Fruit fly (Drosophila melanogaster) whole organism, embryonic: ENCODE data around the gene CG3632.

Experiments
- Ada2b ChIP-seq: fragments of 200-800 bp; sonication (Bioruptor generic); IDR thresholded peaks from 2 replicates; pipeline ENCODE4 v1.3.6; 2022; ENCODE audit warnings: missing biosample characterization, missing genetic modification characterization
- B-H1 ChIP-seq: fragments of 200-800 bp; sonication (Bioruptor generic); IDR thresholded peaks from 3 replicates; pipeline ENCODE4 v1.3.6; 2022; ENCODE audit warnings: missing biosample characterization, missing genetic modification characterization
- CG13894 ChIP-seq: fragments of 200-800 bp; sonication (Bioruptor generic); optimal IDR thresholded peaks from 3 replicates; lab custom pipeline; 2018; ENCODE audit warnings: missing biosample characterization, mild to moderate bottlenecking, missing genetic modification characterization, moderate library complexity
- CG17612 ChIP-seq: fragments of 200-800 bp; sonication (Bioruptor generic); IDR thresholded peaks from 2 replicates; pipeline ENCODE4 v1.3.6; 2022; ENCODE audit warnings: missing biosample characterization, missing genetic modification characterization
- CG18619 ChIP-seq: fragments of 200-800 bp; sonication (Bioruptor generic); optimal IDR thresholded peaks from 3 replicates; lab custom pipeline; 2017; ENCODE audit warnings: missing biosample characterization, mild to moderate bottlenecking, missing genetic modification characterization
- CG30403 ChIP-seq: fragments of 200-800 bp; sonication (Bioruptor generic); optimal IDR thresholded peaks from 3 replicates; lab custom pipeline; 2016; ENCODE audit warnings: missing biosample characterization, missing genetic modification characterization
- CG42726 ChIP-seq: fragments of 200-800 bp; sonication (Bioruptor generic); IDR thresholded peaks from 2 replicates; pipeline ENCODE4 v1.3.6; 2022; ENCODE audit warnings: missing biosample characterization, missing genetic modification characterization; ENCODE audit not compliant: partially characterized antibody
- CG4282 ChIP-seq: fragments of 200-800 bp; sonication (Bioruptor generic); optimal IDR thresholded peaks from 2 replicates; lab custom pipeline; 2016; ENCODE audit warnings: missing biosample characterization, missing genetic modification characterization
- CG4730 ChIP-seq: fragments of 200-800 bp; sonication (Bioruptor generic); IDR thresholded peaks from 2 replicates; pipeline ENCODE4 v1.3.6; 2022; ENCODE audit warnings: missing biosample characterization, missing genetic modification characterization
- CG7786 ChIP-seq: fragments of 200-800 bp; sonication (Bioruptor generic); optimal IDR thresholded peaks from 2 replicates; lab custom pipeline; 2016; ENCODE audit warnings: missing biosample characterization, missing genetic modification characterization
- CG8290 ChIP-seq, 3 experiments: fragments of 200-800 bp; sonication (Bioruptor generic); optimal IDR thresholded peaks; 2 replicates each; lab custom pipeline; 2016 to 2019; ENCODE audit warnings: missing biosample characterization in 3 of 3, missing genetic modification characterization in 3 of 3, mild to moderate bottlenecking in 2 of 3, moderate library complexity in 1 of 3
- CG8388 ChIP-seq: fragments of 200-800 bp; sonication (Bioruptor generic); optimal IDR thresholded peaks from 2 replicates; lab custom pipeline; 2019; ENCODE audit warnings: missing biosample characterization, mild to moderate bottlenecking, missing genetic modification characterization, moderate library complexity
- CG8924 ChIP-seq: fragments of 200-800 bp; optimal IDR thresholded peaks from 3 replicates; lab custom pipeline; 2019; ENCODE audit warnings: missing biosample characterization, mild to moderate bottlenecking, missing genetic modification characterization, moderate library complexity
- Chrac-16 ChIP-seq: fragments of 200-800 bp; sonication (Bioruptor generic); optimal IDR thresholded peaks from 3 replicates; lab custom pipeline; 2016; ENCODE audit warnings: missing biosample characterization, missing genetic modification characterization
- CoRest ChIP-seq: fragments of 200-800 bp; sonication (Bioruptor generic); optimal IDR thresholded peaks from 3 replicates; lab custom pipeline; 2018; ENCODE audit warnings: missing biosample characterization, mild to moderate bottlenecking, missing genetic modification characterization, moderate library complexity
- Dfd ChIP-seq, 2 experiments: fragments of >200 bp; optimal IDR thresholded peaks; 2 replicates each; lab custom pipeline; 2017; ENCODE audit warnings: missing biosample characterization in 2 of 2, missing genetic modification characterization in 2 of 2
- Doc2 ChIP-seq: fragments of 200-800 bp; sonication (Bioruptor generic); IDR thresholded peaks from 2 replicates; pipeline ENCODE4 v1.3.6; 2022; ENCODE audit warnings: missing biosample characterization, missing genetic modification characterization
- Doc3 ChIP-seq: fragments of 200-800 bp; sonication (Bioruptor generic); IDR thresholded peaks from 3 replicates; pipeline ENCODE4 v1.3.6; 2022; ENCODE audit warnings: missing biosample characterization, missing genetic modification characterization; ENCODE audit not compliant: partially characterized antibody
- Ets65A ChIP-seq: fragments of 200-800 bp; sonication (Bioruptor generic); peaks from one replicate; lab custom pipeline; 2016; ENCODE audit warnings: missing biosample characterization, missing genetic modification characterization
- Hey ChIP-seq: fragments of 200-800 bp; sonication (Bioruptor generic); optimal IDR thresholded peaks from 3 replicates; lab custom pipeline; 2018; ENCODE audit warnings: missing biosample characterization, mild to moderate bottlenecking, missing genetic modification characterization
- HmgZ ChIP-seq: fragments of 200-800 bp; sonication (Bioruptor generic); optimal IDR thresholded peaks from 2 replicates; lab custom pipeline; 2018; ENCODE audit warnings: missing biosample characterization, mild to moderate bottlenecking, missing genetic modification characterization
- Mad ChIP-seq: fragments of 200-800 bp; sonication (Bioruptor generic); optimal IDR thresholded peaks from 2 replicates; lab custom pipeline; 2016; ENCODE audit warnings: missing biosample characterization, missing genetic modification characterization
- Neu2 ChIP-seq: fragments of 200-800 bp; sonication (Bioruptor generic); optimal IDR thresholded peaks from 3 replicates; lab custom pipeline; 2016; ENCODE audit warnings: missing biosample characterization, missing genetic modification characterization, borderline replicate concordance
- Nf-YA ChIP-seq: fragments of 200-800 bp; sonication (Bioruptor generic); IDR thresholded peaks from 2 replicates; pipeline ENCODE4 v1.3.6; 2022; ENCODE audit warnings: missing biosample characterization, missing genetic modification characterization
- Taf1 ChIP-seq: fragments of 200-800 bp; sonication (Bioruptor generic); IDR thresholded peaks from 2 replicates; pipeline ENCODE4 v1.3.6; 2022; ENCODE audit warnings: missing biosample characterization, missing genetic modification characterization
- ap ChIP-seq: fragments of 200-800 bp; sonication (Bioruptor generic); IDR thresholded peaks from 2 replicates; pipeline ENCODE4 v1.3.6; 2022; ENCODE audit warnings: missing biosample characterization, missing genetic modification characterization
- cas ChIP-seq: fragments of 200-800 bp; sonication (Bioruptor generic); IDR thresholded peaks from 2 replicates; pipeline ENCODE4 v1.3.6; 2022; ENCODE audit warnings: missing biosample characterization, missing genetic modification characterization
- crp ChIP-seq, 2 experiments: fragments of 200-800 bp; sonication (Bioruptor generic); optimal IDR thresholded peaks; 2 replicates in 1 of 2; 3 replicates in 1 of 2; lab custom pipeline; 2017; ENCODE audit warnings: missing biosample characterization in 2 of 2, missing genetic modification characterization in 2 of 2, mild to moderate bottlenecking in 1 of 2, moderate library complexity in 1 of 2
- da ChIP-seq: fragments of 200-800 bp; sonication (Bioruptor generic); optimal IDR thresholded peaks from 2 replicates; lab custom pipeline; 2016; ENCODE audit warnings: missing biosample characterization, missing genetic modification characterization
- dysf ChIP-seq: fragments of 200-800 bp; sonication (Bioruptor generic); IDR thresholded peaks from 3 replicates; pipeline ENCODE4 v1.3.6; 2022; ENCODE audit warnings: missing biosample characterization, missing genetic modification characterization
- fd64A ChIP-seq: fragments of 200-800 bp; sonication (Bioruptor generic); optimal IDR thresholded peaks from 3 replicates; lab custom pipeline; 2018; ENCODE audit warnings: missing biosample characterization, mild to moderate bottlenecking, missing genetic modification characterization
- gcm2 ChIP-seq: fragments of 200-800 bp; sonication (Bioruptor generic); optimal IDR thresholded peaks from 2 replicates; lab custom pipeline; 2016; ENCODE audit warnings: missing biosample characterization, missing genetic modification characterization
- gem ChIP-seq: fragments of 200-800 bp; sonication (Bioruptor generic); optimal IDR thresholded peaks from 2 replicates; lab custom pipeline; 2019; ENCODE audit warnings: missing biosample characterization, mild to moderate bottlenecking, missing genetic modification characterization, moderate library complexity
- gfzf ChIP-seq: fragments of 200-800 bp; sonication (Bioruptor generic); optimal IDR thresholded peaks from 2 replicates; lab custom pipeline; 2016; ENCODE audit warnings: missing biosample characterization, mild to moderate bottlenecking, missing genetic modification characterization, moderate library complexity
- hb ChIP-seq: fragments of 200-800 bp; sonication (Bioruptor generic); IDR thresholded peaks from 3 replicates; pipeline ENCODE4 v1.3.6; 2022; ENCODE audit warnings: missing biosample characterization, missing genetic modification characterization; ENCODE audit not compliant: partially characterized antibody
- hbn ChIP-seq: fragments of 200-800 bp; sonication (Bioruptor generic); IDR thresholded peaks from 2 replicates; pipeline ENCODE4 v1.3.6; 2022; ENCODE audit warnings: missing biosample characterization, missing genetic modification characterization; ENCODE audit not compliant: partially characterized antibody
- kay ChIP-seq: fragments of 200-800 bp; sonication (Bioruptor generic); optimal IDR thresholded peaks from 2 replicates; lab custom pipeline; 2016; ENCODE audit warnings: missing biosample characterization, missing genetic modification characterization
- nerfin-2 ChIP-seq: fragments of 200-800 bp; sonication (Bioruptor generic); IDR thresholded peaks from 2 replicates; pipeline ENCODE4 v1.3.6; 2022; ENCODE audit warnings: missing biosample characterization, missing genetic modification characterization; ENCODE audit not compliant: partially characterized antibody
- p53 ChIP-seq: fragments of 200-800 bp; sonication (Bioruptor generic); optimal IDR thresholded peaks from 2 replicates; lab custom pipeline; 2016; ENCODE audit warnings: missing biosample characterization, missing genetic modification characterization
- peb ChIP-seq: fragments of 200-800 bp; sonication (Bioruptor generic); IDR thresholded peaks from 2 replicates; pipeline ENCODE4 v1.3.6; 2022; ENCODE audit warnings: missing biosample characterization, missing genetic modification characterization
- pzg ChIP-seq: fragments of 200-800 bp; sonication (Bioruptor generic); optimal IDR thresholded peaks from 3 replicates; lab custom pipeline; 2018; ENCODE audit warnings: missing biosample characterization, mild to moderate bottlenecking, missing genetic modification characterization, moderate library complexity
- ro ChIP-seq: fragments of 200-800 bp; sonication (Bioruptor generic); IDR thresholded peaks from 2 replicates; pipeline ENCODE4 v1.3.6; 2022; ENCODE audit warnings: missing biosample characterization, missing genetic modification characterization
- so ChIP-seq: fragments of 200-800 bp; sonication (Bioruptor generic); IDR thresholded peaks from 3 replicates; pipeline ENCODE4 v1.3.6; 2022; ENCODE audit warnings: missing biosample characterization, missing genetic modification characterization
- ssp ChIP-seq: fragments of 200-800 bp; sonication (Bioruptor generic); IDR thresholded peaks from 2 replicates; pipeline ENCODE4 v1.3.6; 2022; ENCODE audit warnings: missing biosample characterization, missing genetic modification characterization
- stwl ChIP-seq: fragments of 200-800 bp; sonication (Bioruptor generic); optimal IDR thresholded peaks from 3 replicates; lab custom pipeline; 2018; ENCODE audit warnings: missing biosample characterization, mild to moderate bottlenecking, missing genetic modification characterization, moderate library complexity
- trem ChIP-seq: fragments of 200-800 bp; optimal IDR thresholded peaks from 3 replicates; lab custom pipeline; 2019; ENCODE audit warnings: missing biosample characterization, mild to moderate bottlenecking, missing genetic modification characterization, moderate library complexity
- tx ChIP-seq: fragments of 200-800 bp; sonication (Bioruptor generic); optimal IDR thresholded peaks from 2 replicates; lab custom pipeline; 2016; ENCODE audit warnings: missing biosample characterization, missing genetic modification characterization
- unc-4 ChIP-seq: fragments of 200-800 bp; sonication (Bioruptor generic); IDR thresholded peaks from 2 replicates; pipeline ENCODE4 v1.3.6; 2022; ENCODE audit warnings: missing biosample characterization, missing genetic modification characterization; ENCODE audit not compliant: partially characterized antibody
- wek ChIP-seq: fragments of 200-800 bp; sonication (Bioruptor generic); optimal IDR thresholded peaks from 3 replicates; lab custom pipeline; 2018; ENCODE audit warnings: missing biosample characterization, mild to moderate bottlenecking, missing genetic modification characterization, moderate library complexity
- yki ChIP-seq: fragments of >200 bp; optimal IDR thresholded peaks from 3 replicates; lab custom pipeline; 2018
- zen2 ChIP-seq: fragments of 200-800 bp; sonication (Bioruptor generic); IDR thresholded peaks from 3 replicates; pipeline ENCODE4 v1.3.6; 2022; ENCODE audit warnings: missing biosample characterization, missing genetic modification characterization; ENCODE audit not compliant: partially characterized antibody

Gene CG3632

DNA sequence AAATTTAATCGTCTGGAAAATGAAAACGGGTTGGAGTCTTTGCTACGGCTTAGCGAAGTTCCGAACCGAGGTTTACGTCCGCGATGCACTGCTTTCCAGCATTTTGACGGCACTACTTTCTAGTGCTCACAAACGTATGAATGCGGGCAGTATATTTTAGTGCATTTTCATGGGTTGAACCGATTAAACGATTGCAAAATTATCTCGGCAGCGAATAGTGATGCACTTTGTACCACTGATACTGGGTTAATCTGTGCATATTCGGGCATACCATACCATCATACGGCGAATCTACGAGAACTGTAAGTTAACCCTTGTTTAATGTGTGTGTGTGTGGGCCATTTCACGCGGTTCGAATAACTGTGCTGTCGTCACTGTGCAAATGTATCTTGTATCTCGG, 25.7 kb upstream of the CG3632 start, which contains the start of gene Mfe2 (continued):
- TF ChIP-seq CG17612 (GFP tag; lab: Robert Waterston, UW) (no peak), Doc3 (GFP tag; lab: Robert Waterston, UW) (no peak), Hey (no peak), CG8388 (GFP tag; lab: Kevin White, UChicago) (no peak), stwl (tag; lab: Kevin White, UChicago) (peak; percentile 68), CoRest (tag; lab: Kevin White, UChicago) (peak; percentile 41), CG30403 (GFP tag; lab: Kevin White, UChicago) (peak; percentile 55), zen2 (GFP tag; lab: Robert Waterston, UW) (no peak), yki (no peak), hb (GFP tag; lab: Robert Waterston, UW) (no peak), CG4282 (GFP tag; lab: Kevin White, UChicago) (peak; percentile 70), tx (GFP tag; lab: Kevin White, UChicago) (peak; percentile 17), HmgZ (tag; lab: Kevin White, UChicago) (peak; percentile 85), dysf (no peak; the same call in 2 of the 3 replicates), gfzf (GFP tag; lab: Kevin White, UChicago) (peak; percentile 93), CG13894 (peak; percentile 31), peb (GFP tag; lab: Robert Waterston, UW) (no peak), da (GFP tag; lab: Kevin White, UChicago) (no peak), ssp (0 out of 2 replicates have a peak, but pooled peaks have one; percentile 27), Mad (GFP tag; lab: Kevin White, UChicago) (peak; percentile 11), Nf-YA (GFP tag; lab: Robert Waterston, UW) (no peak), Ets65A (peak; percentile 97), Ada2b (GFP tag; lab: Robert Waterston, UW) (no peak), CG18619 (peak; percentile 34), hbn (GFP tag; lab: Robert Waterston, UW) (no peak), gem (tag; lab: Kevin White, UChicago) (no peak), CG42726 (GFP tag; lab: Robert Waterston, UW) (peak; percentile 41; the same call in 1 of the 2 replicates), kay (GFP tag; lab: Kevin White, UChicago) (peak; percentile 39), unc-4 (GFP tag; lab: Robert Waterston, UW) (peak; percentile 47), nerfin-2 (GFP tag; lab: Robert Waterston, UW) (0 out of 2 replicates have a peak, but pooled peaks have one; percentile 15), trem (tag; lab: Kevin White, UChicago) (peak; percentile 77), ro (GFP tag; lab: Robert Waterston, UW) (no peak), crp (GFP tag; optimal IDR thresholded peaks at IDR 0.05; lab: Kevin White, UChicago) (peak in 1 of 2 experiments; percentile 14), CG7786 (GFP tag; lab: Kevin White, UChicago) (peak; percentile 77), CG8924 (tag; lab: Kevin White, UChicago) (peak; percentile 42), ap (GFP tag; lab: Robert Waterston, UW) (no peak), wek (GFP tag; lab: Kevin White, UChicago) (peak; percentile 10), p53 (GFP tag; lab: Kevin White, UChicago) (peak; percentile 59), pzg (GFP tag; lab: Kevin White, UChicago) (peak; percentile 94), Doc2 (GFP tag; lab: Robert Waterston, UW) (no peak), cas (GFP tag; lab: Robert Waterston, UW) (no peak), so (GFP tag; lab: Robert Waterston, UW) (0 out of 3 replicates have a peak, but pooled peaks have one; percentile 9), B-H1 (no peak), fd64A (GFP tag; lab: Kevin White, UChicago) (no peak), CG4730 (GFP tag; lab: Robert Waterston, UW) (no peak), gcm2 (no peak), Taf1 (GFP tag; lab: Robert Waterston, UW) (no peak), Chrac-16 (GFP tag; lab: Kevin White, UChicago) (no peak), CG8290 (GFP tag; optimal IDR thresholded peaks at IDR 0.05; lab: Kevin White, UChicago) (peak; percentile 50), CG8290 (tag; optimal IDR thresholded peaks at IDR 0.05; lab: Kevin White, UChicago) (peak; percentile 22 to 93), Neu2 (no peak), Dfd (GFP tag; optimal IDR thresholded peaks at IDR 0.05; lab: Kevin White, UChicago) (no peak)
